Worm (Caenorhabditis elegans): ENCODE results near the gene cca-1.

DNA sequence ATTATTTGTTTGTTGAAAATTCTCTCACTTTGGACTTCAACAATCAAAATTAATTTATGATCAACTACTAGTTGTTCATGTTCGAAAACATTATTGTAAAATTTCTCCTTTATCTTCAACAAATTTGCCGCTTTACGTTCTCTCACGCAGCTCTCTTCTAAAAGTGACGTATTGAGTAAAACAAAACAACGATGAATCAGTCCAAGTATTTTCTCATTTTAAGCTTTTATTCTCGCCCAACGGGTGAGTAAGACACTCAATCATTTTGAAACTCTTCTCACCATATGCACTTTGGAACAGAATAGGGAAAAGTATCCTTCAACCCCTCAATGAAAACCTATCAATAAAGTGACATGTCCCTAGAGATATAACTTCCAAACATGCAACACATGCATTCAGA, 2.4 kb downstream of the cca-1 start:
- TF ChIP-seq mdl-1 (tag; optimal IDR thresholded peaks at IDR 0.05) (no peak), unc-62 (GFP tag; optimal IDR thresholded peaks at IDR 0.05) (no peak), crh-2 (tag; optimal IDR thresholded peaks at IDR 0.05) (no peak), aly-2 (tag; optimal IDR thresholded peaks at IDR 0.05) (no peak), sma-9 (GFP tag; optimal IDR thresholded peaks at IDR 0.05) (no peak), sma-9 (tag; optimal IDR thresholded peaks at IDR 0.05) (no peak), zag-1 (tag; optimal IDR thresholded peaks at IDR 0.05) (no peak), nhr-25 (tag; optimal IDR thresholded peaks at IDR 0.05) (no peak), nhr-12 (tag; optimal IDR thresholded peaks at IDR 0.05) (no peak), alr-1 (tag; optimal IDR thresholded peaks at IDR 0.05) (no peak), lsy-2 (tag; optimal IDR thresholded peaks at IDR 0.05) (no peak), nhr-21 (tag; optimal IDR thresholded peaks at IDR 0.05) (no peak), nhr-23 (tag; optimal IDR thresholded peaks at IDR 0.05) (no peak)
